Comparison of ENCODE assay signal across 5 worm cellular contexts in the genomic region with DNA sequence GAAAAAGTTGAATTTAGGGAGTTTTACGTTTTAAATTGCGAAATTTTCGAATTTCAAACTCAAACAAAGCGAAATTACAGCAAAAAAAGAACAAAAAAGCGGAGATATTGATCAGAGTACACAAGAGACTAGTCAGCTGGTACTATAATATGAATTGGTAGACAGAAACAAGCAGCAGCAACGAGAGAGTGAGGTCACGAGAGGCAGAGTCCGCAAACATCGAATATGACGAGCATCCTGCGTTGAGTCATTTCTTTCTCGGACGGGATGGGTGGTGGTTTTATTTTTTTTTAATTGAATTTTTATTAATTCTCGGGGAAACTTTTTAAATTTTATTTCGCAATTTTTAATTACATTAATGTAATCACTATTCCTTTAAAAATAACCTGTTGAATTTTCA.
TF ChIP-seq lines count a peak whose summit lies in the region.

No protein-coding gene starts in this region.

TF ChIP-seq in whole organism, L1 larva, 84 proteins besides CTCF, POLR2A, EP300 and RAD21 (continues in another document):
- TF ChIP-seq swsn-7 (tag; optimal IDR thresholded peaks at IDR 0.05; lab: Kevin White, UChicago) (peak; percentile 74), ets-5 (GFP tag; IDR thresholded peaks at IDR 0.05; lab: Robert Waterston, UW) (no peak), ztf-4 (tag; optimal IDR thresholded peaks at IDR 0.05; lab: Kevin White, UChicago) (peak; percentile 15), mab-9 (GFP tag; IDR thresholded peaks at IDR 0.05; lab: Robert Waterston, UW) (0 out of 2 replicates have a peak, but pooled peaks have one; percentile 31), fos-1 (tag; optimal IDR thresholded peaks at IDR 0.05; lab: Kevin White, UChicago) (peak; percentile 49), fkh-4 (tag; optimal IDR thresholded peaks at IDR 0.05; lab: Kevin White, UChicago; ENCODE audit: borderline replicate concordance) (no peak), F16B12.6 (tag; optimal IDR thresholded peaks at IDR 0.05; lab: Kevin White, UChicago) (peak; percentile 95), snpc-4 (tag; optimal IDR thresholded peaks at IDR 0.05; lab: Kevin White, UChicago) (peak; percentile 32), isw-1 (GFP tag; IDR thresholded peaks at IDR 0.05; lab: Robert Waterston, UW) (0 out of 2 replicates have a peak, but pooled peaks have one; percentile 36), C16A3.4 (tag; optimal IDR thresholded peaks at IDR 0.05; lab: Kevin White, UChicago) (peak; percentile 75), sup-37 (GFP tag; optimal IDR thresholded peaks at IDR 0.05; lab: Kevin White, UChicago) (no peak), dsc-1 (tag; optimal IDR thresholded peaks at IDR 0.05; lab: Kevin White, UChicago) (peak; percentile 41), ceh-8 (GFP tag; optimal IDR thresholded peaks at IDR 0.05; lab: Kevin White, UChicago) (peak; percentile 3), elt-2 (tag; optimal IDR thresholded peaks at IDR 0.05; lab: Kevin White, UChicago) (peak; percentile 31), hlh-4 (tag; optimal IDR thresholded peaks at IDR 0.05; lab: Kevin White, UChicago) (no peak), ztf-11 (tag; optimal IDR thresholded peaks at IDR 0.05; lab: Kevin White, UChicago) (peak in 1 of 2 experiments; percentile 26)

TF ChIP-seq in whole organism, L3 larva, 47 proteins besides CTCF, POLR2A, EP300 and RAD21 (continues in another document):
- TF ChIP-seq snpc-4 (tag; optimal IDR thresholded peaks at IDR 0.05; lab: Kevin White, UChicago): peak; percentile 71
- no peak for TF ChIP-seq nhr-11 (tag; optimal IDR thresholded peaks at IDR 0.05; lab: Kevin White, UChicago)
- no peak for TF ChIP-seq nhr-12 (tag; optimal IDR thresholded peaks at IDR 0.05; lab: Kevin White, UChicago)
- TF ChIP-seq elt-1 (tag; optimal IDR thresholded peaks at IDR 0.05; lab: Kevin White, UChicago): no peak
- TF ChIP-seq nhr-25 (tag; optimal IDR thresholded peaks at IDR 0.05; lab: Kevin White, UChicago): peak; percentile 64
- no peak for TF ChIP-seq nhr-76 (tag; optimal IDR thresholded peaks at IDR 0.05; lab: Kevin White, UChicago)
- TF ChIP-seq pqm-1 (tag; optimal IDR thresholded peaks at IDR 0.05; lab: Kevin White, UChicago): peak; percentile 11
- TF ChIP-seq aly-2 (tag; optimal IDR thresholded peaks at IDR 0.05; lab: Kevin White, UChicago): no peak
- TF ChIP-seq ceh-82 (tag; optimal IDR thresholded peaks at IDR 0.05; lab: Kevin White, UChicago): no peak
- TF ChIP-seq fos-1 (tag; optimal IDR thresholded peaks at IDR 0.05; lab: Kevin White, UChicago): peak; percentile 24
- TF ChIP-seq nhr-28 (tag; optimal IDR thresholded peaks at IDR 0.05; lab: Kevin White, UChicago): no peak
- no peak for TF ChIP-seq skn-1 (tag; optimal IDR thresholded peaks at IDR 0.05; lab: Kevin White, UChicago)
- no peak for TF ChIP-seq ceh-9 (tag; optimal IDR thresholded peaks at IDR 0.05; lab: Kevin White, UChicago)
- TF ChIP-seq pha-4 (tag; optimal IDR thresholded peaks at IDR 0.05; lab: Kevin White, UChicago): peak; percentile 93
- no peak for TF ChIP-seq mml-1 (tag; optimal IDR thresholded peaks at IDR 0.05; lab: Kevin White, UChicago)
- TF ChIP-seq unc-39 (tag; optimal IDR thresholded peaks at IDR 0.05; lab: Kevin White, UChicago): no peak
- peak; percentile 38 for TF ChIP-seq ceh-28 (tag; optimal IDR thresholded peaks at IDR 0.05; lab: Kevin White, UChicago)
- no peak for TF ChIP-seq fkh-2 (tag; optimal IDR thresholded peaks at IDR 0.05; lab: Kevin White, UChicago)
- TF ChIP-seq jun-1 (tag; optimal IDR thresholded peaks at IDR 0.05; lab: Kevin White, UChicago): peak; percentile 53

TF ChIP-seq in whole organism, early embryonic, 17 proteins besides CTCF, POLR2A, EP300 and RAD21:
- no peak for TF ChIP-seq tbx-37 (GFP tag; conservative IDR thresholded peaks at IDR 0.05; lab: Robert Waterston, UW)
- peak; percentile 58 for TF ChIP-seq F13C5.2 (tag; optimal IDR thresholded peaks at IDR 0.05; lab: Kevin White, UChicago)

TF ChIP-seq in whole organism, midembryonic, 9 proteins besides CTCF, POLR2A, EP300 and RAD21:
- TF ChIP-seq ztf-29 (GFP tag; IDR thresholded peaks at IDR 0.05; lab: Robert Waterston, UW) (no peak), T22C8.4 (GFP tag; IDR thresholded peaks at IDR 0.05; lab: Robert Waterston, UW) (no peak), ref-1 (GFP tag; conservative IDR thresholded peaks at IDR 0.05; lab: Robert Waterston, UW) (no peak), cog-1 (tag; optimal IDR thresholded peaks at IDR 0.05; lab: Kevin White, UChicago) (no peak), ztf-23 (GFP tag; IDR thresholded peaks at IDR 0.05; lab: Robert Waterston, UW) (0 out of 2 replicates have a peak, but pooled peaks have one; percentile 9)

TF ChIP-seq in whole organism, young adult, 124 proteins besides CTCF, POLR2A, EP300 and RAD21 (continues in another document):
- TF ChIP-seq nhr-80 (tag; optimal IDR thresholded peaks at IDR 0.05; lab: Kevin White, UChicago): peak; percentile 70
- no peak for TF ChIP-seq chd-7 (tag; optimal IDR thresholded peaks at IDR 0.05; lab: Kevin White, UChicago)
- no peak for TF ChIP-seq ceh-58 (GFP tag; IDR thresholded peaks at IDR 0.05; lab: Robert Waterston, UW)
- 0 out of 2 replicates have a peak, but pooled peaks have one; percentile 28 for TF ChIP-seq B0336.3 (GFP tag; IDR thresholded peaks at IDR 0.05; lab: Robert Waterston, UW)
- no peak for TF ChIP-seq aptf-3 (GFP tag; IDR thresholded peaks at IDR 0.05; lab: Robert Waterston, UW)
- TF ChIP-seq aptf-2 (GFP tag; conservative IDR thresholded peaks at IDR 0.05; lab: Robert Waterston, UW): no peak
- no peak for TF ChIP-seq let-607 (tag; optimal IDR thresholded peaks at IDR 0.05; lab: Kevin White, UChicago)
- no peak for TF ChIP-seq akir-1 (GFP tag; optimal IDR thresholded peaks at IDR 0.05; lab: Kevin White, UChicago)
- no peak for TF ChIP-seq Y56A3A.18 (GFP tag; IDR thresholded peaks at IDR 0.05; lab: Robert Waterston, UW)
- no peak for TF ChIP-seq mxl-1 (tag; optimal IDR thresholded peaks at IDR 0.05; lab: Kevin White, UChicago)
- no peak for TF ChIP-seq hrde-1 (tag; optimal IDR thresholded peaks at IDR 0.05; lab: Kevin White, UChicago; ENCODE audit: borderline replicate concordance)
- TF ChIP-seq K12H6.12 (tag; optimal IDR thresholded peaks at IDR 0.05; lab: Kevin White, UChicago): peak; percentile 29
- no peak for TF ChIP-seq snpc-4 (GFP tag; optimal IDR thresholded peaks at IDR 0.05; lab: Kevin White, UChicago)
- TF ChIP-seq snpc-4 (tag; optimal IDR thresholded peaks at IDR 0.05; lab: Kevin White, UChicago): peak in 1 of 4 experiments; percentile 2
- TF ChIP-seq nhr-90 (tag; optimal IDR thresholded peaks at IDR 0.05; lab: Kevin White, UChicago): no peak
- no peak for TF ChIP-seq Y79H2A.3 (GFP tag; conservative IDR thresholded peaks at IDR 0.05; lab: Robert Waterston, UW)
- 0 out of 2 replicates have a peak, but pooled peaks have one; percentile 9 for TF ChIP-seq ceh-100 (GFP tag; IDR thresholded peaks at IDR 0.05; lab: Robert Waterston, UW)
- TF ChIP-seq lsy-27 (tag; optimal IDR thresholded peaks at IDR 0.05; lab: Kevin White, UChicago; ENCODE audit: borderline replicate concordance, insufficient read depth): no peak
- TF ChIP-seq nhr-27 (tag; optimal IDR thresholded peaks at IDR 0.05; lab: Kevin White, UChicago): no peak
- TF ChIP-seq snpc-1.3 (tag; optimal IDR thresholded peaks at IDR 0.05; lab: Kevin White, UChicago; ENCODE audit: insufficient read depth): no peak
- TF ChIP-seq madf-3 (GFP tag; IDR thresholded peaks at IDR 0.05; lab: Robert Waterston, UW): no peak
- TF ChIP-seq cebp-1 (GFP tag; IDR thresholded peaks at IDR 0.05; lab: Robert Waterston, UW): peak; percentile 59; the same call in 1 of the 2 replicates
- TF ChIP-seq cebp-1 (tag; optimal IDR thresholded peaks at IDR 0.05; lab: Kevin White, UChicago): peak; percentile 92
- peak; percentile 32 for TF ChIP-seq pha-4 (tag; optimal IDR thresholded peaks at IDR 0.05; lab: Kevin White, UChicago)
- TF ChIP-seq lir-1 (GFP tag; conservative IDR thresholded peaks at IDR 0.05; lab: Robert Waterston, UW): no peak
- no peak for TF ChIP-seq D2030.7 (GFP tag; IDR thresholded peaks at IDR 0.05; lab: Robert Waterston, UW)
- TF ChIP-seq snpc-3.4 (tag; optimal IDR thresholded peaks at IDR 0.05; lab: Kevin White, UChicago): no peak
- no peak for TF ChIP-seq rec-8 (tag; optimal IDR thresholded peaks at IDR 0.05; lab: Kevin White, UChicago)
- peak; percentile 1 for TF ChIP-seq tbp1 (GFP tag; optimal IDR thresholded peaks at IDR 0.05; lab: Kevin White, UChicago)
- TF ChIP-seq him-1 (tag; optimal IDR thresholded peaks at IDR 0.05; lab: Kevin White, UChicago): no peak
- no peak for TF ChIP-seq T07F8.4 (tag; optimal IDR thresholded peaks at IDR 0.05; lab: Kevin White, UChicago)
- no peak for TF ChIP-seq B0261.1 (tag; optimal IDR thresholded peaks at IDR 0.05; lab: Kevin White, UChicago)
- TF ChIP-seq ceh-27 (GFP tag; optimal IDR thresholded peaks at IDR 0.05; lab: Kevin White, UChicago): no peak
- TF ChIP-seq zim-3 (tag; optimal IDR thresholded peaks at IDR 0.05; lab: Kevin White, UChicago): no peak
- TF ChIP-seq F23B12.7 (tag; optimal IDR thresholded peaks at IDR 0.05; lab: Kevin White, UChicago; ENCODE audit: insufficient read depth): peak; percentile 4
- no peak for TF ChIP-seq ztf-22 (GFP tag; optimal IDR thresholded peaks at IDR 0.05; lab: Kevin White, UChicago)
- no peak for TF ChIP-seq F52B5.7 (tag; optimal IDR thresholded peaks at IDR 0.05; lab: Kevin White, UChicago)
- no peak for TF ChIP-seq athp-1 (tag; optimal IDR thresholded peaks at IDR 0.05; lab: Kevin White, UChicago)
- no peak for TF ChIP-seq unc-62 (GFP tag; optimal IDR thresholded peaks at IDR 0.05; lab: Kevin White, UChicago)
- no peak for TF ChIP-seq unc-130 (GFP tag; optimal IDR thresholded peaks at IDR 0.05; lab: Kevin White, UChicago)
- TF ChIP-seq B0035.1 (tag; optimal IDR thresholded peaks at IDR 0.05; lab: Kevin White, UChicago): no peak
- TF ChIP-seq ztf-3 (GFP tag; optimal IDR thresholded peaks at IDR 0.05; lab: Kevin White, UChicago): no peak
- no peak for TF ChIP-seq egl-18 (GFP tag; IDR thresholded peaks at IDR 0.05; lab: Robert Waterston, UW)
- no peak for TF ChIP-seq let-526 (GFP tag; IDR thresholded peaks at IDR 0.05; lab: Robert Waterston, UW)
- no peak for TF ChIP-seq attf-3 (GFP tag; conservative IDR thresholded peaks at IDR 0.05; lab: Robert Waterston, UW)
- TF ChIP-seq bed-2 (GFP tag; IDR thresholded peaks at IDR 0.05; lab: Robert Waterston, UW): no peak
- no peak for TF ChIP-seq nhr-179 (tag; optimal IDR thresholded peaks at IDR 0.05; lab: Kevin White, UChicago)
- TF ChIP-seq F10E7.11 (tag; optimal IDR thresholded peaks at IDR 0.05; lab: Kevin White, UChicago): no peak
- no peak for TF ChIP-seq Y53F4B.3 (GFP tag; IDR thresholded peaks at IDR 0.05; lab: Robert Waterston, UW)
- no peak for TF ChIP-seq Y53G8AR.9 (GFP tag; conservative IDR thresholded peaks at IDR 0.05; lab: Robert Waterston, UW)
